Fruit fly (Drosophila melanogaster) whole organism, embryonic: ENCODE data around the gene sbr.
A peak's percentile ranks its signal among the peaks of the same experiment; 100 is the strongest.

ENCODE experiments used
- Ada2b ChIP-seq: fragments of 200-800 bp; sonication (Bioruptor generic); IDR thresholded peaks from 2 replicates; pipeline ENCODE4 v1.3.6; 2022; ENCODE audit warnings: missing biosample characterization, missing genetic modification characterization
- B-H1 ChIP-seq: fragments of 200-800 bp; sonication (Bioruptor generic); IDR thresholded peaks from 3 replicates; pipeline ENCODE4 v1.3.6; 2022; ENCODE audit warnings: missing biosample characterization, missing genetic modification characterization
- BtbVII ChIP-seq: fragments of 200-800 bp; sonication (Bioruptor generic); optimal IDR thresholded peaks from 3 replicates; lab custom pipeline; 2017; ENCODE audit warnings: missing biosample characterization, mild to moderate bottlenecking, missing genetic modification characterization
- CG10147 ChIP-seq: fragments of 200-800 bp; sonication (Bioruptor generic); optimal IDR thresholded peaks from 2 replicates; lab custom pipeline; 2019; ENCODE audit warnings: missing biosample characterization, mild to moderate bottlenecking, missing genetic modification characterization, moderate library complexity
- CG10321 ChIP-seq: fragments of 200-800 bp; sonication (Bioruptor generic); IDR thresholded peaks from 2 replicates; pipeline ENCODE4 v1.3.6; 2022; ENCODE audit warnings: missing biosample characterization, missing genetic modification characterization
- CG11695 ChIP-seq: fragments of 200-800 bp; sonication (Bioruptor generic); IDR thresholded peaks from 3 replicates; pipeline ENCODE4 v1.3.6; 2022; ENCODE audit warnings: missing biosample characterization, missing genetic modification characterization
- CG12104 ChIP-seq: fragments of 200-800 bp; sonication (Bioruptor generic); optimal IDR thresholded peaks from 3 replicates; lab custom pipeline; 2016; ENCODE audit warnings: missing biosample characterization, missing genetic modification characterization
- CG12219 ChIP-seq: fragments of 200-800 bp; sonication (Bioruptor generic); optimal IDR thresholded peaks from 3 replicates; lab custom pipeline; 2018; ENCODE audit warnings: missing biosample characterization, mild to moderate bottlenecking, missing genetic modification characterization
- CG14860 ChIP-seq: fragments of 200-800 bp; sonication (Bioruptor generic); IDR thresholded peaks from 3 replicates; pipeline ENCODE4 v1.3.6; 2022; ENCODE audit warnings: missing biosample characterization, missing genetic modification characterization; ENCODE audit not compliant: partially characterized antibody
- CG17568 ChIP-seq: fragments of 200-800 bp; sonication (Bioruptor generic); optimal IDR thresholded peaks from 2 replicates; lab custom pipeline; 2018; ENCODE audit warnings: missing biosample characterization, mild to moderate bottlenecking, missing genetic modification characterization, moderate library complexity
- CG18262 ChIP-seq: fragments of 200-800 bp; optimal IDR thresholded peaks from 3 replicates; lab custom pipeline; 2019; ENCODE audit warnings: missing biosample characterization, mild to moderate bottlenecking, missing genetic modification characterization, moderate library complexity
- CG32772 ChIP-seq: fragments of 200-800 bp; sonication (Bioruptor generic); IDR thresholded peaks from 2 replicates; pipeline ENCODE4 v1.3.6; 2022; ENCODE audit warnings: missing biosample characterization, missing genetic modification characterization
- CG33213 ChIP-seq: fragments of 200-800 bp; sonication (Bioruptor generic); optimal IDR thresholded peaks from 3 replicates; lab custom pipeline; 2016; ENCODE audit warnings: missing biosample characterization, missing genetic modification characterization
- CG3838 ChIP-seq: fragments of 200-800 bp; sonication (Bioruptor generic); optimal IDR thresholded peaks from 3 replicates; lab custom pipeline; 2016; ENCODE audit warnings: missing biosample characterization, missing genetic modification characterization
- CG6254 ChIP-seq: fragments of 200-800 bp; sonication (Bioruptor generic); optimal IDR thresholded peaks from 3 replicates; lab custom pipeline; 2017; ENCODE audit warnings: mild to moderate bottlenecking, missing biosample characterization, missing genetic modification reagents, missing genetic modification characterization
- CG6689 ChIP-seq: fragments of 200-800 bp; sonication (Bioruptor generic); IDR thresholded peaks from 2 replicates; pipeline ENCODE4 v1.3.6; 2022; ENCODE audit warnings: missing biosample characterization, missing genetic modification characterization
- CG7271 ChIP-seq: fragments of 200-800 bp; sonication (Bioruptor generic); optimal IDR thresholded peaks from 2 replicates; lab custom pipeline; 2018; ENCODE audit warnings: missing biosample characterization, mild to moderate bottlenecking, missing genetic modification characterization, moderate library complexity
- CG8924 ChIP-seq: fragments of 200-800 bp; optimal IDR thresholded peaks from 3 replicates; lab custom pipeline; 2019; ENCODE audit warnings: missing biosample characterization, mild to moderate bottlenecking, missing genetic modification characterization, moderate library complexity
- CG9215 ChIP-seq: fragments of 200-800 bp; sonication (Bioruptor generic); IDR thresholded peaks from 2 replicates; pipeline ENCODE4 v1.3.6; 2022; ENCODE audit warnings: missing biosample characterization, missing genetic modification characterization
- CG9727 ChIP-seq: fragments of 200-800 bp; sonication (Bioruptor generic); optimal IDR thresholded peaks from 3 replicates; lab custom pipeline; 2017; ENCODE audit warnings: missing biosample characterization, mild to moderate bottlenecking, missing genetic modification characterization
- CoRest ChIP-seq: fragments of 200-800 bp; sonication (Bioruptor generic); optimal IDR thresholded peaks from 3 replicates; lab custom pipeline; 2018; ENCODE audit warnings: missing biosample characterization, mild to moderate bottlenecking, missing genetic modification characterization, moderate library complexity
- D ChIP-seq, 2 experiments: fragments of 200-800 bp in 1 of 2; fragments of >200 bp in 1 of 2; sonication (Bioruptor generic) in 1 of 2; optimal IDR thresholded peaks; 2 replicates in 1 of 2; 3 replicates in 1 of 2; lab custom pipeline; 2017; ENCODE audit warnings: mild to moderate bottlenecking in 1 of 2, missing biosample characterization in 1 of 2, missing genetic modification characterization in 1 of 2, missing genetic modification reagents in 1 of 2
- Deaf1 ChIP-seq: fragments of 200-800 bp; optimal IDR thresholded peaks from 3 replicates; lab custom pipeline; 2019; ENCODE audit warnings: missing biosample characterization, mild to moderate bottlenecking, missing genetic modification characterization, moderate library complexity
- Doc2 ChIP-seq: fragments of 200-800 bp; sonication (Bioruptor generic); IDR thresholded peaks from 2 replicates; pipeline ENCODE4 v1.3.6; 2022; ENCODE audit warnings: missing biosample characterization, missing genetic modification characterization
- Doc3 ChIP-seq: fragments of 200-800 bp; sonication (Bioruptor generic); IDR thresholded peaks from 3 replicates; pipeline ENCODE4 v1.3.6; 2022; ENCODE audit warnings: missing biosample characterization, missing genetic modification characterization; ENCODE audit not compliant: partially characterized antibody
- Hr3 ChIP-seq: fragments of 200-800 bp; sonication (Bioruptor generic); optimal IDR thresholded peaks from 3 replicates; lab custom pipeline; 2016; ENCODE audit warnings: missing biosample characterization, missing genetic modification characterization
- Hr51 ChIP-seq, 2 experiments: fragments of 200-800 bp; sonication (Bioruptor generic); optimal IDR thresholded peaks; 2 replicates in 1 of 2; 3 replicates in 1 of 2; lab custom pipeline; 2016 to 2018; ENCODE audit warnings: missing biosample characterization in 2 of 2, missing genetic modification characterization in 2 of 2, mild to moderate bottlenecking in 1 of 2, moderate library complexity in 1 of 2
- Max ChIP-seq: fragments of 200-800 bp; sonication (Bioruptor generic); optimal IDR thresholded peaks from 2 replicates; lab custom pipeline; 2016; ENCODE audit warnings: missing biosample characterization, mild to moderate bottlenecking, missing genetic modification characterization
- Med ChIP-seq: fragments of 200-800 bp; sonication (Bioruptor generic); peaks from one replicate; lab custom pipeline; 2016; ENCODE audit warnings: missing biosample characterization, missing genetic modification characterization, mild to moderate bottlenecking, inconsistent platforms, moderate library complexity
- Nf-YA ChIP-seq: fragments of 200-800 bp; sonication (Bioruptor generic); IDR thresholded peaks from 2 replicates; pipeline ENCODE4 v1.3.6; 2022; ENCODE audit warnings: missing biosample characterization, missing genetic modification characterization
- Poxn ChIP-seq: fragments of 200-800 bp; sonication (Bioruptor generic); IDR thresholded peaks from 2 replicates; pipeline ENCODE4 v1.3.6; 2022; ENCODE audit warnings: missing biosample characterization, missing genetic modification characterization
- Vsx1 ChIP-seq: fragments of 200-800 bp; sonication (Bioruptor generic); optimal IDR thresholded peaks from 2 replicates; lab custom pipeline; 2017; ENCODE audit warnings: missing biosample characterization, mild to moderate bottlenecking, missing genetic modification characterization, missing genetic modification reagents
- Xrp1 ChIP-seq: fragments of 200-800 bp; sonication (Bioruptor generic); IDR thresholded peaks from 2 replicates; pipeline ENCODE4 v1.3.6; 2022; ENCODE audit warnings: missing biosample characterization, missing genetic modification characterization
- amos ChIP-seq: fragments of 200-800 bp; sonication (Bioruptor generic); IDR thresholded peaks from 2 replicates; pipeline ENCODE4 v1.3.6; 2022; ENCODE audit warnings: missing biosample characterization, missing genetic modification characterization; ENCODE audit not compliant: partially characterized antibody
- crp ChIP-seq, 2 experiments: fragments of 200-800 bp; sonication (Bioruptor generic); optimal IDR thresholded peaks; 2 replicates in 1 of 2; 3 replicates in 1 of 2; lab custom pipeline; 2017; ENCODE audit warnings: missing biosample characterization in 2 of 2, missing genetic modification characterization in 2 of 2, mild to moderate bottlenecking in 1 of 2, moderate library complexity in 1 of 2
- dpn ChIP-seq, 2 experiments: fragments of 200-800 bp; sonication (Bioruptor generic); optimal IDR thresholded peaks; 3 replicates each; lab custom pipeline; 2016; ENCODE audit warnings: missing biosample characterization in 2 of 2, missing genetic modification characterization in 2 of 2
- en ChIP-seq: fragments of 200-800 bp; sonication (Bioruptor generic); optimal IDR thresholded peaks from 2 replicates; lab custom pipeline; 2016; ENCODE audit warnings: missing biosample characterization, missing genetic modification characterization
- gce ChIP-seq: fragments of 200-800 bp; sonication (Bioruptor generic); IDR thresholded peaks from 3 replicates; pipeline ENCODE4 v1.3.6; 2022; ENCODE audit warnings: missing biosample characterization, missing genetic modification characterization
- gfzf ChIP-seq: fragments of 200-800 bp; sonication (Bioruptor generic); optimal IDR thresholded peaks from 2 replicates; lab custom pipeline; 2016; ENCODE audit warnings: missing biosample characterization, mild to moderate bottlenecking, missing genetic modification characterization, moderate library complexity
- hkb ChIP-seq, 2 experiments: fragments of 200-800 bp in 1 of 2; fragments of >200 bp in 1 of 2; sonication (Bioruptor generic) in 1 of 2; IDR thresholded peaks in 1 of 2; optimal IDR thresholded peaks in 1 of 2; 2 replicates each; pipeline versions ENCODE4 v1.3.6 to Lab custom; 2017 to 2022; ENCODE audit warnings: missing biosample characterization in 1 of 2, missing genetic modification characterization in 1 of 2
- nau ChIP-seq: fragments of 200-800 bp; sonication (Bioruptor generic); optimal IDR thresholded peaks from 3 replicates; lab custom pipeline; 2017; ENCODE audit warnings: missing biosample characterization, mild to moderate bottlenecking, missing genetic modification characterization, missing genetic modification reagents
- salm ChIP-seq: fragments of 200-800 bp; sonication (Bioruptor generic); optimal IDR thresholded peaks from 2 replicates; lab custom pipeline; 2018; ENCODE audit warnings: missing biosample characterization, mild to moderate bottlenecking, missing genetic modification characterization
- sisA ChIP-seq: fragments of 200-800 bp; sonication (Bioruptor generic); IDR thresholded peaks from 2 replicates; pipeline ENCODE4 v1.3.6; 2022; ENCODE audit warnings: missing biosample characterization, missing genetic modification characterization
- slbo ChIP-seq: fragments of 200-800 bp; sonication (Bioruptor generic); IDR thresholded peaks from 2 replicates; pipeline ENCODE4 v1.3.6; 2022; ENCODE audit warnings: missing biosample characterization, missing genetic modification characterization
- slp2 ChIP-seq: fragments of 200-800 bp; sonication (Bioruptor generic); optimal IDR thresholded peaks from 2 replicates; lab custom pipeline; 2016; ENCODE audit warnings: missing biosample characterization, missing genetic modification characterization
- sr ChIP-seq: fragments of 200-800 bp; sonication (Bioruptor generic); IDR thresholded peaks from 3 replicates; pipeline ENCODE4 v1.3.6; 2022; ENCODE audit warnings: missing biosample characterization, missing genetic modification characterization
- vfl ChIP-seq: fragments of 200-800 bp; sonication (Bioruptor generic); optimal IDR thresholded peaks from 2 replicates; lab custom pipeline; 2016; ENCODE audit warnings: missing biosample characterization, missing genetic modification characterization
- z ChIP-seq: fragments of 200-800 bp; sonication (Bioruptor generic); IDR thresholded peaks from 3 replicates; pipeline ENCODE4 v1.3.6; 2022; ENCODE audit warnings: missing biosample characterization, missing genetic modification characterization

sbr gene

DNA sequence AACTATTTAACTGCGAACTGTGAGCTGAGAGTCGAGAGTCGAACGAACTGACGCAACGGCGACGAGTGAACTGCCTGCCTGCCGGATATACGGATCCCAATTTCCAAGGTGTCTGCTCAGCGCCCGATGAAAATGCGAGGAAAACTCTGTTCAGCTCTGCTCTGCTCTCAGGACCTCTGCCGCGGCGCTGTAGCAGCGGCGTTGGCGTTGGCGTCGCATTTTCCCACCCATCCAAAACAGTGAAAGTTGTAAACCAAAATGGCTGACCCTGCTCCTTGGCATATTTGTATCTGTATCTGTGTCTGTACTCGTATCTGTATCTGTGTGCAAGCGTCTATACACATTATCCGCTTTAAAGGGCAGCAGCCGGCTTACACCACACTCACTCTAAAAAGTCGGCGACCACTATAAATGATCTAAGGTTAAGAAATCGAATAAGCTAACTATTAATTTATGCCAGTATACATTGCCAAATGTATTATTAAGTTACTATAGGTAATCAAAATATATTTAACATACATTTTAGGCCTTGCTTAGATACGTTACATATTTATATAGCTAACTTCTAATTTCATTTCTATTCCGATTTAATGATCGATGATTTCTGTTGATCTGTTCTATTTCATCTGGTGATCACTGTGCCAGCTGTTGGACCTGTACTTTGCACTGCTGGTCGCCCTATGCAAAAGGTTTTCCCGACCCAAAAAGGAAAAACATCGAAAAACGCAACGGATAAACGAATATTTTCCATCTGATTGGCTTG lies 24.0 kb downstream of the sbr start (continued):
- TF ChIP-seq Poxn = no peak
- peak; percentile 53; the same call in 1 of the 3 replicates for TF ChIP-seq CG11695 (GFP tag; lab: Robert Waterston, UW)
- TF ChIP-seq amos (GFP tag; lab: Robert Waterston, UW) = no peak
- 0 out of 2 replicates have a peak, but pooled peaks have one; percentile 37 for TF ChIP-seq Ada2b (GFP tag; lab: Robert Waterston, UW)
- peak; percentile 68 for TF ChIP-seq CG6254 (GFP tag; lab: Kevin White, UChicago)
- TF ChIP-seq CG32772 = peak; percentile 28; the same call in 1 of the 2 replicates
- no peak for TF ChIP-seq Doc2 (GFP tag; lab: Robert Waterston, UW)
- TF ChIP-seq gce = no peak
- TF ChIP-seq Vsx1 (GFP tag; lab: Kevin White, UChicago) = peak; percentile 33
- TF ChIP-seq salm (tag; lab: Kevin White, UChicago) = peak; percentile 40
- TF ChIP-seq CG6689 (GFP tag; lab: Robert Waterston, UW) = peak; percentile 67
- peak; percentile 77 for TF ChIP-seq Med
- no peak for TF ChIP-seq CG10321 (GFP tag; lab: Robert Waterston, UW)
- TF ChIP-seq dpn (GFP tag; optimal IDR thresholded peaks at IDR 0.05; lab: Kevin White, UChicago) = peak in 1 of 2 experiments; percentile 40
- no peak for TF ChIP-seq CG12104 (GFP tag; lab: Kevin White, UChicago)
- peak; percentile 27 for TF ChIP-seq Deaf1 (tag; lab: Kevin White, UChicago)
- peak; percentile 90 for TF ChIP-seq CG9727 (GFP tag; lab: Kevin White, UChicago)
- TF ChIP-seq CG14860 (GFP tag; lab: Robert Waterston, UW) = no peak
- TF ChIP-seq Max (GFP tag; lab: Kevin White, UChicago) = peak; percentile 30
- TF ChIP-seq hkb (optimal IDR thresholded peaks at IDR 0.05; lab: Kevin White, UChicago) = no peak
- TF ChIP-seq hkb (GFP tag; IDR thresholded peaks at IDR 0.05; lab: Robert Waterston, UW) = peak; percentile 62
- peak; percentile 58 for TF ChIP-seq Hr3 (GFP tag; lab: Kevin White, UChicago)
- TF ChIP-seq CG12219 (GFP tag; lab: Kevin White, UChicago) = peak; percentile 66
- TF ChIP-seq Nf-YA (GFP tag; lab: Robert Waterston, UW) = peak; percentile 29; the same call in 1 of the 2 replicates
- peak in 1 of 2 experiments; percentile 46 for TF ChIP-seq crp (GFP tag; optimal IDR thresholded peaks at IDR 0.05; lab: Kevin White, UChicago)
- TF ChIP-seq sisA (GFP tag; lab: Robert Waterston, UW) = peak; percentile 56
- TF ChIP-seq CG10147 = peak; percentile 61
- TF ChIP-seq CG33213 (GFP tag; lab: Kevin White, UChicago) = no peak
- peak; percentile 48 to 71 for TF ChIP-seq Hr51 (GFP tag; optimal IDR thresholded peaks at IDR 0.05; lab: Kevin White, UChicago)
- TF ChIP-seq CoRest = peak; percentile 87
- no peak for TF ChIP-seq CG17568 (GFP tag; lab: Kevin White, UChicago)
- peak; percentile 89 for TF ChIP-seq CG18262 (tag; lab: Kevin White, UChicago)
- TF ChIP-seq CG3838 (GFP tag; lab: Kevin White, UChicago) = peak; percentile 2
- TF ChIP-seq sr (GFP tag; lab: Robert Waterston, UW) = no peak
- no peak for TF ChIP-seq Doc3
- peak; percentile 72 for TF ChIP-seq z
- TF ChIP-seq nau (GFP tag; lab: Kevin White, UChicago) = peak; percentile 29
- peak; percentile 58 for TF ChIP-seq slbo
- TF ChIP-seq vfl (GFP tag; lab: Kevin White, UChicago) = no peak
- TF ChIP-seq B-H1 (GFP tag; lab: Robert Waterston, UW) = no peak
- no peak for TF ChIP-seq slp2 (GFP tag; lab: Kevin White, UChicago)
- TF ChIP-seq gfzf = no peak
- peak; percentile 34; the same call in 1 of the 2 replicates for TF ChIP-seq CG9215 (GFP tag; lab: Robert Waterston, UW)
- TF ChIP-seq CG8924 (tag; lab: Kevin White, UChicago) = peak; percentile 91
- TF ChIP-seq Xrp1 = peak; percentile 78
- TF ChIP-seq D (optimal IDR thresholded peaks at IDR 0.05; lab: Kevin White, UChicago) = no peak
- TF ChIP-seq D (GFP tag; optimal IDR thresholded peaks at IDR 0.05; lab: Kevin White, UChicago) = peak; percentile 76
- peak; percentile 53 for TF ChIP-seq BtbVII (GFP tag; lab: Kevin White, UChicago)
- TF ChIP-seq CG7271 (tag; lab: Kevin White, UChicago) = no peak
- no peak for TF ChIP-seq en (GFP tag; lab: Kevin White, UChicago)
